Worm (Caenorhabditis elegans) whole organism, L4/young adult: ENCODE data around the gene T23D5.8.

Experiments
- W03F9.2 ChIP-seq: fragments of 150-350 bp; optimal IDR thresholded peaks from 2 replicates; lab custom pipeline; 2014; ENCODE audit warnings: missing biosample characterization, missing genetic modification characterization
- dao-5 ChIP-seq: sonication (generic microtip); optimal IDR thresholded peaks from 2 replicates; lab custom pipeline; 2016; ENCODE audit warnings: missing genotype, missing genetic modification characterization, moderate library complexity, missing compliant biosample characterization
- him-1 ChIP-seq: sonication (generic microtip); optimal IDR thresholded peaks from 2 replicates; lab custom pipeline; 2016; ENCODE audit warnings: missing genotype, missing genetic modification reagents, missing genetic modification characterization, missing compliant biosample characterization

DNA sequence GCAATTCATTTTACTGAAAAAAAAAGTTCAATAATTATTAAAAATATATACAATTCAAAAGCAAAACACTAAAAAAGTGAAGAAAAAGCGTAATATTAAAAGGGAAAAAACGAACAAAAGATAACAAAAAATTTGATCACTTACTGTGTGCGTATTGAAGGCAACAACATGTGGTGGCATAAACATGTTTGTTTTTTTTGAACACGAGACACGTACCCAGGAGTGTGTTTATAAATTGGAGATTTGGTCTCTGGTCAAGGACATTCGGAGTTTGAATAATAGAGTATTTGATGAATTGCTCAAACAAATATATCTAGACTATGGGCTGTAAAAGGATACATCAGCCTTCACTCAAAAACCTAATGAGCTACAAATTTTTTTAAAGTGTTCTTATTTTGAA, 32.6 kb downstream of the T23D5.8 start:
- TF ChIP-seq dao-5 (tag; lab: Kevin White, UChicago), result no peak
- no peak for TF ChIP-seq him-1 (tag; lab: Kevin White, UChicago)
- TF ChIP-seq W03F9.2 (tag; lab: Kevin White, UChicago), result no peak
